Fruit fly (Drosophila melanogaster): ENCODE results near the gene CG6972.

- TF ChIP-seq CG8478 (optimal IDR thresholded peaks at IDR 0.05): no peak
- TF ChIP-seq CTCF (optimal IDR thresholded peaks at IDR 0.05): no peak
These were observed 31.9 kb downstream of the CG6972 start, which contains the start of gene Takl2 for dm6 chr3R:22733751-22734150.

Data from S2 (cell line).